Fruit fly (Drosophila melanogaster): ENCODE data around the gene CG32081.

Gene CG32081

DNA sequence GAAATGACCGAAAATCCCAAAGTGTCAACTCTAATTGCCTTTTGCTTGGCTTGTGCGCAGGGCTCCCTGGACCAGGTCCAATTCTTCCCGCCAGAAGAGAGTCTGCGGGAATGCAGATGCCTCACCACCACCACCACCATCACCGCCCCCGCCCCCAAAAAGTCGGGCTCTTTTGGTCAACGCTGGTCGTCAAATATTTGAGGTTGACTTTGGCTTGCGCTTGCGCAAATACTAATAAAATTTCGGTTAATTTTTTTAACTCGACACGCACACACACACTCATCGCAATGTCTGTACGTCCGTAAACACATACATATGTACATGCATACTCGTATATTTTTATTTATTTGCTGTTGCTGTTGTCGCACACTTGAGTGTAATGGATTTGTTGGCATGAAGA, 23.4 kb upstream of the CG32081 start (continued):
- TF ChIP-seq Atf3 (GFP tag; optimal IDR thresholded peaks at IDR 0.05) = no peak
- no peak for TF ChIP-seq da (GFP tag; optimal IDR thresholded peaks at IDR 0.05)
- no peak for TF ChIP-seq CG7372 (GFP tag; IDR thresholded peaks at IDR 0.05)
- 0 out of 2 replicates have a peak, but pooled peaks have one; percentile 21 for TF ChIP-seq CG4360 (GFP tag; IDR thresholded peaks at IDR 0.05)
- TF ChIP-seq NFAT (GFP tag; IDR thresholded peaks at IDR 0.05) = no peak
- no peak for TF ChIP-seq gsb-n (tag; optimal IDR thresholded peaks at IDR 0.05)
- TF ChIP-seq lola (GFP tag; optimal IDR thresholded peaks at IDR 0.05) = peak in 1 of 3 experiments; percentile 1
- TF ChIP-seq Ada2b (GFP tag; IDR thresholded peaks at IDR 0.05) = no peak
- TF ChIP-seq schlank (tag; optimal IDR thresholded peaks at IDR 0.05) = no peak
- no peak for TF ChIP-seq CG5245 (GFP tag; optimal IDR thresholded peaks at IDR 0.05)
- TF ChIP-seq dmrt11E (tag; optimal IDR thresholded peaks at IDR 0.05) = peak; percentile 19
- peak; percentile 45; the same call in 1 of the 3 replicates for TF ChIP-seq gce (GFP tag; IDR thresholded peaks at IDR 0.05)
- no peak for TF ChIP-seq chinmo (GFP tag; IDR thresholded peaks at IDR 0.05; ENCODE audit: partially characterized antibody)
- TF ChIP-seq Lpt (GFP tag; optimal IDR thresholded peaks at IDR 0.05) = no peak
- no peak for TF ChIP-seq org-1 (GFP tag; optimal IDR thresholded peaks at IDR 0.05)
- no peak for TF ChIP-seq Hmr (GFP tag; optimal IDR thresholded peaks at IDR 0.05)
- TF ChIP-seq ac (GFP tag; optimal IDR thresholded peaks at IDR 0.05) = peak; percentile 29
- 0 out of 2 replicates have a peak, but pooled peaks have one; percentile 51 for TF ChIP-seq chm (GFP tag; IDR thresholded peaks at IDR 0.05)
- peak; percentile 60 for TF ChIP-seq Med (GFP tag)
- no peak for TF ChIP-seq Jarid2 (GFP tag; optimal IDR thresholded peaks at IDR 0.05)
- peak; percentile 55; the same call in 1 of the 2 replicates for TF ChIP-seq Xrp1 (GFP tag; IDR thresholded peaks at IDR 0.05)
- no peak for TF ChIP-seq CG8290 (GFP tag; optimal IDR thresholded peaks at IDR 0.05)
- peak in 1 of 2 experiments; percentile 8 for TF ChIP-seq CG8290 (tag; optimal IDR thresholded peaks at IDR 0.05)
- TF ChIP-seq lab (GFP tag; optimal IDR thresholded peaks at IDR 0.05) = no peak
- TF ChIP-seq ap (GFP tag; IDR thresholded peaks at IDR 0.05) = 0 out of 2 replicates have a peak, but pooled peaks have one; percentile 6
- peak; percentile 7 for TF ChIP-seq HHEX (GFP tag; optimal IDR thresholded peaks at IDR 0.05)
- no peak for TF ChIP-seq pnt (GFP tag; optimal IDR thresholded peaks at IDR 0.05)
- TF ChIP-seq ci (GFP tag; IDR thresholded peaks at IDR 0.05) = 0 out of 3 replicates have a peak, but pooled peaks have one; percentile 19
- TF ChIP-seq CG4854 (GFP tag; optimal IDR thresholded peaks at IDR 0.05) = no peak
- TF ChIP-seq CG6254 (GFP tag; optimal IDR thresholded peaks at IDR 0.05) = peak; percentile 13
- no peak for TF ChIP-seq CG9437 (GFP tag; optimal IDR thresholded peaks at IDR 0.05)
- TF ChIP-seq ken (GFP tag; IDR thresholded peaks at IDR 0.05) = no peak
- TF ChIP-seq hkb (optimal IDR thresholded peaks at IDR 0.05) = no peak
- 0 out of 2 replicates have a peak, but pooled peaks have one; percentile 16 for TF ChIP-seq hkb (GFP tag; IDR thresholded peaks at IDR 0.05)
- TF ChIP-seq CG15073 (GFP tag; optimal IDR thresholded peaks at IDR 0.05) = no peak
- TF ChIP-seq twi (tag; optimal IDR thresholded peaks at IDR 0.05) = no peak
- no peak for TF ChIP-seq Sin3A (optimal IDR thresholded peaks at IDR 0.05)
- TF ChIP-seq Max (GFP tag; optimal IDR thresholded peaks at IDR 0.05) = no peak
- TF ChIP-seq CG16779 (GFP tag; IDR thresholded peaks at IDR 0.05) = no peak
- peak; percentile 21 for TF ChIP-seq Sox100B (GFP tag; optimal IDR thresholded peaks at IDR 0.05)
- TF ChIP-seq Tbp (GFP tag; optimal IDR thresholded peaks at IDR 0.05) = no peak
- no peak for TF ChIP-seq sna (GFP tag; IDR thresholded peaks at IDR 0.05; ENCODE audit: partially characterized antibody)
- no peak for TF ChIP-seq NC2α (GFP tag; optimal IDR thresholded peaks at IDR 0.05)
- peak; percentile 30; the same call in 1 of the 2 replicates for TF ChIP-seq onecut (GFP tag; IDR thresholded peaks at IDR 0.05)
- no peak for TF ChIP-seq peb (GFP tag; IDR thresholded peaks at IDR 0.05)
- peak; percentile 20; the same call in 1 of the 2 replicates for TF ChIP-seq vvl (GFP tag; IDR thresholded peaks at IDR 0.05)
- TF ChIP-seq zfh1 (GFP tag; IDR thresholded peaks at IDR 0.05) = 0 out of 3 replicates have a peak, but pooled peaks have one; percentile 19
- no peak for TF ChIP-seq CG7745 (tag; optimal IDR thresholded peaks at IDR 0.05)
- TF ChIP-seq CoRest (tag; optimal IDR thresholded peaks at IDR 0.05) = no peak
- peak; percentile 18; the same call in 1 of the 2 replicates for TF ChIP-seq CG6689 (GFP tag; IDR thresholded peaks at IDR 0.05)
- no peak for TF ChIP-seq CG43689 (GFP tag; IDR thresholded peaks at IDR 0.05)
- no peak for TF ChIP-seq Eip74EF (GFP tag; optimal IDR thresholded peaks at IDR 0.05)

All from whole organism, embryonic.